Worm (Caenorhabditis elegans): ENCODE measurements around the gene pitr-6.

ce11 chrII:12432356-12432755 is 12.8 kb upstream of the pitr-6 start, which contains the start of gene dct-12:
- TF ChIP-seq nhr-129 (tag; optimal IDR thresholded peaks at IDR 0.05) (no peak), F13H6.1 (tag; optimal IDR thresholded peaks at IDR 0.05) (no peak), nhr-237 (tag; optimal IDR thresholded peaks at IDR 0.05) (no peak), R02D3.7 (tag; optimal IDR thresholded peaks at IDR 0.05) (no peak), lin-11 (tag; optimal IDR thresholded peaks at IDR 0.05) (no peak), C34F6.9 (tag; optimal IDR thresholded peaks at IDR 0.05) (no peak), lin-13 (GFP tag; optimal IDR thresholded peaks at IDR 0.05) (no peak), snpc-4 (tag; optimal IDR thresholded peaks at IDR 0.05) (no peak), ama-1 (optimal IDR thresholded peaks at IDR 0.05) (no peak), lsy-2 (tag; optimal IDR thresholded peaks at IDR 0.05) (no peak), ztf-4 (tag; optimal IDR thresholded peaks at IDR 0.05) (no peak), mdl-1 (tag; optimal IDR thresholded peaks at IDR 0.05) (no peak), unc-55 (GFP tag; optimal IDR thresholded peaks at IDR 0.05) (no peak), aly-2 (tag; optimal IDR thresholded peaks at IDR 0.05) (no peak)

Measured in whole organism, L2 larva.